Worm (Caenorhabditis elegans) whole organism, L1 larva: ENCODE measurements around the gene ani-2.

Source experiments
- C34B4.2 ChIP-seq: sonication (generic microtip); optimal IDR thresholded peaks from 2 replicates; lab custom pipeline; 2017; ENCODE audit warnings: mild to moderate bottlenecking, missing genetic modification characterization, missing compliant biosample characterization
- F16B12.6 ChIP-seq: fragments of 150-350 bp; optimal IDR thresholded peaks from 2 replicates; lab custom pipeline; 2014; ENCODE audit warnings: missing biosample characterization, missing genetic modification characterization
- Y116A8C.19 ChIP-seq: sonication (generic microtip); optimal IDR thresholded peaks from 2 replicates; lab custom pipeline; 2016; ENCODE audit warnings: missing compliant biosample characterization, missing genetic modification characterization, borderline replicate concordance
- ama-1 ChIP-seq: fragments of 150-350 bp; optimal IDR thresholded peaks from 2 replicates; lab custom pipeline; 2014
- ceh-82 ChIP-seq, 3 experiments: fragments of 150-350 bp in 1 of 3; sonication (generic microtip) in 2 of 3; optimal IDR thresholded peaks; 2 replicates each; lab custom pipeline; 2014 to 2017; ENCODE audit warnings: missing biosample characterization in 3 of 3, missing genetic modification characterization in 3 of 3
- ceh-88 ChIP-seq: fragments of 200-800 bp; sonication (Bioruptor generic); IDR thresholded peaks from 2 replicates; pipeline ENCODE4 v1.3.6; 2022; ENCODE audit warnings: missing genetic modification characterization, missing compliant biosample characterization
- ceh-90 ChIP-seq: sonication (generic microtip); optimal IDR thresholded peaks from 2 replicates; lab custom pipeline; 2016; ENCODE audit warnings: missing genetic modification characterization, missing compliant biosample characterization
- dpl-1 ChIP-seq, 3 experiments: fragments of 150-350 bp in 2 of 3; sonication (generic microtip) in 1 of 3; optimal IDR thresholded peaks; 2 replicates each; lab custom pipeline; 2014 to 2017; ENCODE audit warnings: missing biosample characterization in 3 of 3, missing genetic modification characterization in 3 of 3, missing genetic modification reagents in 3 of 3
- dsc-1 ChIP-seq: sonication (generic microtip); optimal IDR thresholded peaks from 2 replicates; lab custom pipeline; 2016; ENCODE audit warnings: mild to moderate bottlenecking, missing genetic modification characterization, missing compliant biosample characterization
- efl-1 ChIP-seq, 4 experiments: fragments of 150-350 bp; optimal IDR thresholded peaks in 3 of 4; peaks in 1 of 4; 1 replicate in 1 of 4; 2 replicates in 3 of 4; lab custom pipeline; 2014; ENCODE audit warnings: missing biosample characterization in 2 of 4, missing genetic modification characterization in 2 of 4, missing genetic modification reagents in 2 of 4
- egl-13 ChIP-seq: sonication (generic microtip); optimal IDR thresholded peaks from 2 replicates; lab custom pipeline; 2016; ENCODE audit warnings: missing genotype, missing genetic modification reagents, missing genetic modification characterization, missing compliant biosample characterization
- egl-27 ChIP-seq, 2 experiments: fragments of 150-350 bp in 1 of 2; sonication (generic microtip); optimal IDR thresholded peaks; 3 replicates each; lab custom pipeline; 2017 to 2018; ENCODE audit warnings: missing biosample characterization in 2 of 2, missing genetic modification characterization in 2 of 2, missing genetic modification reagents in 2 of 2
- elt-2 ChIP-seq: sonication (generic microtip); optimal IDR thresholded peaks from 2 replicates; lab custom pipeline; 2016; ENCODE audit warnings: missing genetic modification characterization, mild to moderate bottlenecking, inconsistent platforms, missing compliant biosample characterization, missing genetic modification reagents
- elt-3 ChIP-seq, 6 experiments: fragments of 150-350 bp in 1 of 6; sonication (generic microtip); optimal IDR thresholded peaks; 2 replicates each; lab custom pipeline; 2017 to 2018; ENCODE audit warnings: missing biosample characterization in 6 of 6, missing genetic modification characterization in 6 of 6, inconsistent platforms in 1 of 6
- ets-5 ChIP-seq: fragments of 200-800 bp; sonication (Bioruptor generic); IDR thresholded peaks from 2 replicates; pipeline ENCODE4 v1.3.6; 2022; ENCODE audit warnings: missing genetic modification characterization, missing compliant biosample characterization
- fkh-10 ChIP-seq: sonication (generic microtip); optimal IDR thresholded peaks from 2 replicates; lab custom pipeline; 2017; ENCODE audit warnings: missing biosample characterization, missing genetic modification reagents, missing genetic modification characterization
- fkh-4 ChIP-seq: sonication (generic microtip); optimal IDR thresholded peaks from 2 replicates; lab custom pipeline; 2016; ENCODE audit warnings: missing compliant biosample characterization, missing genetic modification characterization, borderline replicate concordance
- fkh-8 ChIP-seq: sonication (generic microtip); optimal IDR thresholded peaks from 2 replicates; lab custom pipeline; 2016; ENCODE audit warnings: mild to moderate bottlenecking, missing genetic modification characterization, missing compliant biosample characterization
- fos-1 ChIP-seq: fragments of 150-350 bp; optimal IDR thresholded peaks from 2 replicates; lab custom pipeline; 2014; ENCODE audit warnings: missing biosample characterization, missing genetic modification characterization
- hlh-17 ChIP-seq: fragments of 200-800 bp; sonication (Bioruptor generic); optimal IDR thresholded peaks from 2 replicates; lab custom pipeline; 2018; ENCODE audit warnings: missing genetic modification characterization, mild to moderate bottlenecking, missing compliant biosample characterization, moderate library complexity, borderline replicate concordance
- isw-1 ChIP-seq: fragments of 200-800 bp; sonication (Bioruptor generic); IDR thresholded peaks from 2 replicates; pipeline ENCODE4 v1.3.6; 2022; ENCODE audit warnings: missing genetic modification characterization, missing compliant biosample characterization
- jun-1 ChIP-seq: fragments of 150-350 bp; optimal IDR thresholded peaks from 2 replicates; lab custom pipeline; 2014; ENCODE audit warnings: missing biosample characterization, missing genetic modification reagents, missing genetic modification characterization
- lin-13 ChIP-seq: fragments of 150-350 bp; optimal IDR thresholded peaks from 2 replicates; lab custom pipeline; 2014; ENCODE audit warnings: missing biosample characterization, missing genetic modification reagents, missing genetic modification characterization
- lin-14 ChIP-seq: fragments of 200-800 bp; sonication (Bioruptor generic); optimal IDR thresholded peaks from 2 replicates; lab custom pipeline; 2018; ENCODE audit warnings: mild to moderate bottlenecking, missing genetic modification characterization, moderate library complexity, missing compliant biosample characterization
- lin-35 ChIP-seq, 2 experiments: fragments of 150-350 bp; optimal IDR thresholded peaks; 2 replicates each; lab custom pipeline; 2014; ENCODE audit warnings: missing biosample characterization in 2 of 2, missing genetic modification characterization in 2 of 2, missing genetic modification reagents in 2 of 2
- lir-3 ChIP-seq: sonication (generic microtip); optimal IDR thresholded peaks from 2 replicates; lab custom pipeline; 2016; ENCODE audit warnings: mild to moderate bottlenecking, missing genetic modification characterization, moderate library complexity, missing compliant biosample characterization; ENCODE audit not compliant: poor library complexity
- lsy-2 ChIP-seq, 2 experiments: fragments of 150-350 bp; optimal IDR thresholded peaks; 2 replicates each; lab custom pipeline; 2014; ENCODE audit warnings: missing biosample characterization in 2 of 2, missing genetic modification characterization in 2 of 2
- mab-9 ChIP-seq: fragments of 200-800 bp; sonication (Bioruptor generic); IDR thresholded peaks from 2 replicates; pipeline ENCODE4 v1.3.6; 2022; ENCODE audit warnings: missing genetic modification reagents, missing genetic modification characterization, missing compliant biosample characterization
- mdl-1 ChIP-seq, 2 experiments: fragments of 150-350 bp; optimal IDR thresholded peaks; 2 replicates each; lab custom pipeline; 2014 to 2017; ENCODE audit warnings: missing biosample characterization in 2 of 2, missing genetic modification characterization in 2 of 2, inconsistent platforms in 1 of 2
- mep-1 ChIP-seq: fragments of 150-350 bp; optimal IDR thresholded peaks from 2 replicates; lab custom pipeline; 2014; ENCODE audit warnings: missing biosample characterization, missing genetic modification characterization
- nhr-71 ChIP-seq: sonication (generic microtip); optimal IDR thresholded peaks from 2 replicates; lab custom pipeline; 2016; ENCODE audit warnings: mild to moderate bottlenecking, missing genetic modification characterization, moderate library complexity, missing compliant biosample characterization
- nhr-76 ChIP-seq: sonication (generic microtip); optimal IDR thresholded peaks from 2 replicates; lab custom pipeline; 2017; ENCODE audit warnings: missing biosample characterization, missing genetic modification characterization
- nhr-77 ChIP-seq: fragments of 150-350 bp; optimal IDR thresholded peaks from 2 replicates; lab custom pipeline; 2014; ENCODE audit warnings: missing biosample characterization, missing genetic modification characterization
- nhr-90 ChIP-seq: sonication (generic microtip); optimal IDR thresholded peaks from 2 replicates; lab custom pipeline; 2016; ENCODE audit warnings: mild to moderate bottlenecking, missing genetic modification characterization, missing compliant biosample characterization; ENCODE audit not compliant: poor library complexity
- pag-3 ChIP-seq: sonication (generic microtip); optimal IDR thresholded peaks from 2 replicates; lab custom pipeline; 2017; ENCODE audit warnings: missing genetic modification characterization, mild to moderate bottlenecking, missing compliant biosample characterization, antibody characterized with exemption, borderline replicate concordance; ENCODE audit not compliant: insufficient read depth
- pax-3 ChIP-seq: fragments of 200-800 bp; sonication (Bioruptor generic); optimal IDR thresholded peaks from 2 replicates; lab custom pipeline; 2018; ENCODE audit warnings: mild to moderate bottlenecking, missing genetic modification characterization, moderate library complexity, missing compliant biosample characterization
- rnt-1 ChIP-seq: sonication (generic microtip); optimal IDR thresholded peaks from 2 replicates; lab custom pipeline; 2016; ENCODE audit warnings: mild to moderate bottlenecking, missing genetic modification characterization, moderate library complexity, missing compliant biosample characterization
- skn-1 ChIP-seq: fragments of 150-350 bp; optimal IDR thresholded peaks from 2 replicates; lab custom pipeline; 2014; ENCODE audit warnings: missing biosample characterization, missing genetic modification characterization
- snpc-4 ChIP-seq: fragments of 150-350 bp; optimal IDR thresholded peaks from 2 replicates; lab custom pipeline; 2014; ENCODE audit warnings: missing biosample characterization, missing genetic modification characterization
- snu-23 ChIP-seq: sonication (generic microtip); optimal IDR thresholded peaks from 2 replicates; lab custom pipeline; 2016; ENCODE audit warnings: missing genetic modification characterization, missing compliant biosample characterization
- sox-4 ChIP-seq: sonication (generic microtip); optimal IDR thresholded peaks from 2 replicates; lab custom pipeline; 2016; ENCODE audit warnings: missing genetic modification characterization, missing compliant biosample characterization
- swsn-7 ChIP-seq: sonication (generic microtip); optimal IDR thresholded peaks from 2 replicates; lab custom pipeline; 2016; ENCODE audit warnings: missing genetic modification characterization, missing compliant biosample characterization
- tlp-1 ChIP-seq: fragments of 150-350 bp; optimal IDR thresholded peaks from 2 replicates; lab custom pipeline; 2014; ENCODE audit warnings: missing biosample characterization, missing genetic modification characterization
- unc-130 ChIP-seq: fragments of 150-350 bp; optimal IDR thresholded peaks from 2 replicates; lab custom pipeline; 2017; ENCODE audit warnings: missing biosample characterization, missing genetic modification characterization, inconsistent platforms
- unc-98 ChIP-seq: fragments of 200-800 bp; sonication (Bioruptor generic); IDR thresholded peaks from 2 replicates; pipeline ENCODE4 v1.3.6; 2022; ENCODE audit warnings: missing genetic modification characterization, missing compliant biosample characterization
- zip-4 ChIP-seq: fragments of 200-800 bp; sonication (Bioruptor generic); optimal IDR thresholded peaks from 2 replicates; lab custom pipeline; 2018; ENCODE audit warnings: mild to moderate bottlenecking, missing genetic modification characterization, moderate library complexity, missing compliant biosample characterization
- ztf-11 ChIP-seq, 2 experiments: sonication (generic microtip); optimal IDR thresholded peaks; 2 replicates each; lab custom pipeline; 2016 to 2017; ENCODE audit warnings: missing genetic modification characterization in 2 of 2, missing biosample characterization in 1 of 2, missing compliant biosample characterization in 1 of 2

Gene ani-2

ce11 chrII:6348360-6348759 lies 16.8 kb downstream of the ani-2 start (continued):
- TF ChIP-seq pax-3 = peak; percentile 41
- no peak for TF ChIP-seq Y116A8C.19
- no peak for TF ChIP-seq ets-5 (GFP tag; lab: Robert Waterston, UW)
- TF ChIP-seq ceh-88 (GFP tag; lab: Robert Waterston, UW) = no peak; the same call in 1 of the 2 replicates
- no peak for TF ChIP-seq pag-3
- peak; percentile 82 to 85 for TF ChIP-seq efl-1 (optimal IDR thresholded peaks at IDR 0.05; lab: Kevin White, UChicago)
- TF ChIP-seq efl-1 (GFP tag; optimal IDR thresholded peaks at IDR 0.05 in 1 of 2; lab: Kevin White, UChicago) = peak; percentile 69 to 98
- peak; percentile 66 for TF ChIP-seq unc-130 (tag; lab: Kevin White, UChicago)
- TF ChIP-seq, all 84 proteins: peak for 57

- TF ChIP-seq elt-3 (tag; optimal IDR thresholded peaks at IDR 0.05; lab: Kevin White, UChicago) (peak in 1 of 6 experiments; percentile 23), swsn-7 (tag; lab: Kevin White, UChicago) (peak; percentile 71), nhr-71 (tag; lab: Kevin White, UChicago) (peak; percentile 78), ama-1 (lab: Kevin White, UChicago) (peak; percentile 92), mep-1 (peak; percentile 77), elt-2 (tag; lab: Kevin White, UChicago) (peak; percentile 12), lsy-2 (tag; optimal IDR thresholded peaks at IDR 0.05; lab: Kevin White, UChicago) (peak; percentile 39 to 61), egl-13 (tag; lab: Kevin White, UChicago) (peak; percentile 47), nhr-77 (tag; lab: Kevin White, UChicago) (no peak), skn-1 (peak; percentile 88), zip-4 (peak; percentile 81), lin-13 (GFP tag; lab: Kevin White, UChicago) (peak; percentile 50), C34B4.2 (tag; lab: Kevin White, UChicago) (no peak), rnt-1 (tag; lab: Kevin White, UChicago) (peak; percentile 58), egl-27 (tag; optimal IDR thresholded peaks at IDR 0.05; lab: Kevin White, UChicago) (peak in 1 of 2 experiments; percentile 14), tlp-1 (tag; lab: Kevin White, UChicago) (no peak), nhr-76 (tag; lab: Kevin White, UChicago) (no peak), mdl-1 (tag; optimal IDR thresholded peaks at IDR 0.05; lab: Kevin White, UChicago) (peak in 1 of 2 experiments; percentile 70), snpc-4 (peak; percentile 14), fkh-4 (tag; lab: Kevin White, UChicago) (no peak), fkh-10 (GFP tag; lab: Kevin White, UChicago) (peak; percentile 23), lin-35 (GFP tag; optimal IDR thresholded peaks at IDR 0.05; lab: Kevin White, UChicago) (peak; percentile 49 to 53), nhr-90 (tag; lab: Kevin White, UChicago) (peak; percentile 25), lir-3 (peak; percentile 35), dsc-1 (tag; lab: Kevin White, UChicago) (peak; percentile 3), ceh-88 (GFP tag; lab: Robert Waterston, UW) (no peak), F16B12.6 (peak; percentile 20), jun-1 (tag; lab: Kevin White, UChicago) (peak; percentile 67), ztf-11 (tag; optimal IDR thresholded peaks at IDR 0.05; lab: Kevin White, UChicago) (peak in 1 of 2 experiments; percentile 39), ceh-90 (no peak), pax-3 (peak; percentile 55), fos-1 (peak; percentile 32), mab-9 (GFP tag; lab: Robert Waterston, UW) (peak; percentile 40), lin-14 (GFP tag; lab: Kevin White, UChicago) (peak; percentile 84), hlh-17 (GFP tag; lab: Kevin White, UChicago) (no peak), snu-23 (GFP tag; lab: Kevin White, UChicago) (peak; percentile 83), isw-1 (peak; percentile 49), sox-4 (tag; lab: Kevin White, UChicago) (no peak), dpl-1 (GFP tag; optimal IDR thresholded peaks at IDR 0.05; lab: Kevin White, UChicago) (peak in 2 of 3 experiments; percentile 15 to 20), fkh-8 (tag; lab: Kevin White, UChicago) (peak; percentile 72), ceh-82 (tag; optimal IDR thresholded peaks at IDR 0.05; lab: Kevin White, UChicago) (peak; percentile 33 to 77 (median 44)), unc-98 (no peak)
Measured at ce11 chrII:6347341-6348118, 17.6 kb downstream of the ani-2 start, which contains the start of gene lgg-1. Gene lgg-1 (minus strand): TSS chrII:6347719.
